Worm (Caenorhabditis elegans) whole organism, young adult: ENCODE measurements around the gene C55B6.1.

Source experiments
- B0019.2 ChIP-seq: fragments of 200-800 bp; sonication (Bioruptor generic); conservative IDR thresholded peaks from 2 replicates; pipeline ENCODE4 v1.3.6; 2022; ENCODE audit warnings: missing genetic modification reagents, missing genetic modification characterization, missing compliant biosample characterization
- B0261.1 ChIP-seq: sonication (generic microtip); optimal IDR thresholded peaks from 2 replicates; lab custom pipeline; 2016; ENCODE audit warnings: mild to moderate bottlenecking, missing genetic modification characterization, moderate library complexity, missing compliant biosample characterization
- C17E4.6 ChIP-seq: fragments of 200-800 bp; sonication (Bioruptor generic); IDR thresholded peaks from 2 replicates; pipeline ENCODE4 v1.3.6; 2022; ENCODE audit warnings: missing genetic modification reagents, missing genetic modification characterization, missing compliant biosample characterization
- F10E7.11 ChIP-seq: sonication (generic microtip); optimal IDR thresholded peaks from 2 replicates; lab custom pipeline; 2017; ENCODE audit warnings: mild to moderate bottlenecking, missing genetic modification characterization, moderate library complexity, missing compliant biosample characterization
- F23B12.7 ChIP-seq: sonication (generic microtip); optimal IDR thresholded peaks from 2 replicates; lab custom pipeline; 2017; ENCODE audit warnings: missing genetic modification characterization, mild to moderate bottlenecking, missing compliant biosample characterization, antibody characterized with exemption, moderate library complexity; ENCODE audit not compliant: insufficient read depth
- F37B4.10 ChIP-seq: fragments of 200-800 bp; sonication (Bioruptor generic); IDR thresholded peaks from 2 replicates; pipeline ENCODE4 v1.3.6; 2022; ENCODE audit warnings: missing genetic modification characterization, missing compliant biosample characterization
- F49E8.2 ChIP-seq: sonication (generic microtip); optimal IDR thresholded peaks from 3 replicates; lab custom pipeline; 2017; ENCODE audit warnings: missing genetic modification characterization, mild to moderate bottlenecking, missing compliant biosample characterization, antibody characterized with exemption, moderate library complexity; ENCODE audit not compliant: insufficient read depth
- T26A5.8 ChIP-seq: sonication (generic microtip); optimal IDR thresholded peaks from 2 replicates; lab custom pipeline; 2016; ENCODE audit warnings: missing genetic modification characterization, missing compliant biosample characterization
- Y67H2A.10 ChIP-seq: fragments of 200-800 bp; sonication (Bioruptor generic); conservative IDR thresholded peaks from 2 replicates; pipeline ENCODE4 v1.3.6; 2022; ENCODE audit warnings: missing genetic modification reagents, missing genetic modification characterization, missing compliant biosample characterization
- Y95B8A.8 ChIP-seq: fragments of 200-800 bp; sonication (Bioruptor generic); IDR thresholded peaks from 2 replicates; pipeline ENCODE4 v1.3.6; 2022; ENCODE audit warnings: missing genetic modification reagents, missing genetic modification characterization, missing compliant biosample characterization
- atf-7 ChIP-seq: sonication (generic microtip); optimal IDR thresholded peaks from 2 replicates; lab custom pipeline; 2017; ENCODE audit warnings: mild to moderate bottlenecking, missing genetic modification characterization, missing compliant biosample characterization
- attf-5 ChIP-seq: fragments of 200-800 bp; sonication (Bioruptor generic); optimal IDR thresholded peaks from 2 replicates; lab custom pipeline; 2018; ENCODE audit warnings: mild to moderate bottlenecking, missing genetic modification characterization, missing compliant biosample characterization
- attf-6 ChIP-seq: fragments of 200-800 bp; sonication (Bioruptor generic); IDR thresholded peaks from 2 replicates; pipeline ENCODE4 v1.3.6; 2022; ENCODE audit warnings: missing genetic modification reagents, missing genetic modification characterization, missing compliant biosample characterization
- bed-1 ChIP-seq: fragments of 200-800 bp; sonication (Bioruptor generic); IDR thresholded peaks from 2 replicates; pipeline ENCODE4 v1.3.6; 2022; ENCODE audit warnings: missing genetic modification reagents, missing genetic modification characterization, missing compliant biosample characterization
- bed-2 ChIP-seq: fragments of 200-800 bp; sonication (Bioruptor generic); IDR thresholded peaks from 2 replicates; pipeline ENCODE4 v1.3.6; 2022; ENCODE audit warnings: missing genetic modification reagents, missing genetic modification characterization, missing compliant biosample characterization
- ceh-100 ChIP-seq: fragments of 200-800 bp; sonication (Bioruptor generic); IDR thresholded peaks from 2 replicates; pipeline ENCODE4 v1.3.6; 2022; ENCODE audit warnings: missing genetic modification reagents, missing genetic modification characterization, missing compliant biosample characterization
- ceh-79 ChIP-seq: sonication (generic microtip); optimal IDR thresholded peaks from 2 replicates; lab custom pipeline; 2017; ENCODE audit warnings: mild to moderate bottlenecking, missing genetic modification characterization, missing compliant biosample characterization
- dpl-1 ChIP-seq: fragments of 150-350 bp; optimal IDR thresholded peaks from 2 replicates; lab custom pipeline; 2014; ENCODE audit warnings: missing biosample characterization, missing genetic modification reagents, missing genetic modification characterization
- ets-4 ChIP-seq: fragments of 200-800 bp; sonication (Bioruptor generic); optimal IDR thresholded peaks from 2 replicates; lab custom pipeline; 2018; ENCODE audit warnings: mild to moderate bottlenecking, missing genetic modification characterization, missing compliant biosample characterization
- hmg-20 ChIP-seq: fragments of 200-800 bp; sonication (Bioruptor generic); IDR thresholded peaks from 2 replicates; pipeline ENCODE4 v1.3.6; 2022; ENCODE audit warnings: missing genetic modification reagents, missing genetic modification characterization, missing compliant biosample characterization
- lag-1 ChIP-seq: fragments of 200-800 bp; sonication (Bioruptor generic); IDR thresholded peaks from 2 replicates; pipeline ENCODE4 v1.3.6; 2022; ENCODE audit warnings: missing genetic modification reagents, missing genetic modification characterization, missing compliant biosample characterization
- lin-26 ChIP-seq: fragments of 200-800 bp; sonication (Bioruptor generic); IDR thresholded peaks from 2 replicates; pipeline ENCODE4 v1.3.6; 2022; ENCODE audit warnings: missing genetic modification reagents, missing genetic modification characterization, missing compliant biosample characterization
- lsy-27 ChIP-seq: sonication (generic microtip); optimal IDR thresholded peaks from 2 replicates; lab custom pipeline; 2017; ENCODE audit warnings: missing genetic modification characterization, mild to moderate bottlenecking, missing compliant biosample characterization, antibody characterized with exemption, missing genotype, borderline replicate concordance; ENCODE audit not compliant: insufficient read depth
- madf-8 ChIP-seq: fragments of 200-800 bp; sonication (Bioruptor generic); conservative IDR thresholded peaks from 2 replicates; pipeline ENCODE4 v1.3.6; 2022; ENCODE audit warnings: missing genetic modification reagents, missing genetic modification characterization, missing compliant biosample characterization
- nhr-90 ChIP-seq: sonication (generic microtip); optimal IDR thresholded peaks from 2 replicates; lab custom pipeline; 2016; ENCODE audit warnings: missing genotype, mild to moderate bottlenecking, missing genetic modification characterization, missing compliant biosample characterization
- pbrm-1 ChIP-seq: fragments of 200-800 bp; sonication (Bioruptor generic); IDR thresholded peaks from 2 replicates; pipeline ENCODE4 v1.3.6; 2022; ENCODE audit warnings: missing genetic modification reagents, missing genetic modification characterization, missing compliant biosample characterization
- sea-2 ChIP-seq: fragments of 200-800 bp; sonication (Bioruptor generic); IDR thresholded peaks from 2 replicates; pipeline ENCODE4 v1.3.6; 2022; ENCODE audit warnings: missing genetic modification characterization, missing compliant biosample characterization
- snpc-1.1 ChIP-seq: sonication (generic microtip); optimal IDR thresholded peaks from 2 replicates; lab custom pipeline; 2017; ENCODE audit warnings: missing genetic modification characterization, mild to moderate bottlenecking, missing compliant biosample characterization, antibody characterized with exemption, moderate library complexity, missing genotype, missing genetic modification reagents; ENCODE audit not compliant: insufficient read depth
- snpc-1.3 ChIP-seq: sonication (generic microtip); optimal IDR thresholded peaks from 2 replicates; lab custom pipeline; 2017; ENCODE audit warnings: missing genetic modification characterization, mild to moderate bottlenecking, missing compliant biosample characterization, antibody characterized with exemption, moderate library complexity, missing genotype, missing genetic modification reagents; ENCODE audit not compliant: insufficient read depth
- snpc-3.4 ChIP-seq: sonication (generic microtip); optimal IDR thresholded peaks from 2 replicates; lab custom pipeline; 2017; ENCODE audit warnings: missing genetic modification characterization, mild to moderate bottlenecking, missing compliant biosample characterization, antibody characterized with exemption, moderate library complexity, missing genotype, missing genetic modification reagents
- snpc-4 ChIP-seq, 5 experiments: fragments of 150-350 bp in 1 of 5; sonication (generic microtip) in 4 of 5; optimal IDR thresholded peaks; 2 replicates each; lab custom pipeline; 2014 to 2018; ENCODE audit warnings: missing genetic modification characterization in 5 of 5, missing biosample characterization in 3 of 5, antibody characterized with exemption in 2 of 5, mild to moderate bottlenecking in 2 of 5, missing compliant biosample characterization in 2 of 5, missing genotype in 2 of 5, moderate library complexity in 2 of 5, missing genetic modification reagents in 1 of 5
- tbx-9 ChIP-seq: sonication (generic microtip); optimal IDR thresholded peaks from 2 replicates; lab custom pipeline; 2016; ENCODE audit warnings: borderline replicate concordance, missing genetic modification characterization, inconsistent platforms, missing compliant biosample characterization
- tlf-1 ChIP-seq: fragments of 200-800 bp; sonication (Bioruptor generic); optimal IDR thresholded peaks from 2 replicates; lab custom pipeline; 2018; ENCODE audit warnings: mild to moderate bottlenecking, missing genetic modification characterization, missing compliant biosample characterization
- unc-130 ChIP-seq: sonication (generic microtip); optimal IDR thresholded peaks from 2 replicates; lab custom pipeline; 2016; ENCODE audit warnings: missing genetic modification reagents, missing genetic modification characterization, missing compliant biosample characterization
- unc-62 ChIP-seq: fragments of 150-350 bp; optimal IDR thresholded peaks from 2 replicates; lab custom pipeline; 2014; ENCODE audit warnings: missing biosample characterization, missing genetic modification reagents, missing genetic modification characterization
- xnd-1 ChIP-seq: sonication (generic microtip); optimal IDR thresholded peaks from 2 replicates; lab custom pipeline; 2016; ENCODE audit warnings: missing genotype, missing genetic modification reagents, missing genetic modification characterization, missing compliant biosample characterization
- zfh-2 ChIP-seq: fragments of 200-800 bp; sonication (Bioruptor generic); conservative IDR thresholded peaks from 2 replicates; pipeline ENCODE4 v1.3.6; 2022; ENCODE audit warnings: missing genetic modification reagents, missing genetic modification characterization, missing compliant biosample characterization
- zim-3 ChIP-seq: sonication (generic microtip); optimal IDR thresholded peaks from 2 replicates; lab custom pipeline; 2017; ENCODE audit warnings: mild to moderate bottlenecking, missing genetic modification characterization, moderate library complexity, missing compliant biosample characterization
- ztf-25 ChIP-seq: fragments of 200-800 bp; sonication (Bioruptor generic); IDR thresholded peaks from 2 replicates; pipeline ENCODE4 v1.3.6; 2022; ENCODE audit warnings: missing genetic modification reagents, missing genetic modification characterization, missing compliant biosample characterization

Gene C55B6.1

ce11 chrX:7176817-7177216 lies 23.3 kb upstream of the C55B6.1 start (continued):
- TF ChIP-seq pbrm-1 (GFP tag; lab: Robert Waterston, UW) (no peak), F23B12.7 (tag; lab: Kevin White, UChicago) (no peak), dpl-1 (GFP tag; lab: Kevin White, UChicago) (no peak), bed-1 (GFP tag; lab: Robert Waterston, UW) (no peak), tlf-1 (no peak), snpc-1.3 (tag; lab: Kevin White, UChicago) (peak; percentile 54), xnd-1 (no peak), lsy-27 (no peak), hmg-20 (GFP tag; lab: Robert Waterston, UW) (no peak), F37B4.10 (GFP tag; lab: Robert Waterston, UW) (no peak), B0019.2 (GFP tag; lab: Robert Waterston, UW) (no peak), ceh-100 (no peak), T26A5.8 (no peak), B0261.1 (peak; percentile 70), unc-130 (GFP tag; lab: Kevin White, UChicago) (no peak), attf-5 (no peak), sea-2 (no peak), snpc-1.1 (tag; lab: Kevin White, UChicago) (no peak), unc-62 (GFP tag; lab: Kevin White, UChicago) (no peak), snpc-3.4 (tag; lab: Kevin White, UChicago) (no peak), tbx-9 (tag; lab: Kevin White, UChicago) (no peak), F49E8.2 (tag; lab: Kevin White, UChicago) (peak; percentile 35), bed-2 (GFP tag; lab: Robert Waterston, UW) (no peak), zim-3 (tag; lab: Kevin White, UChicago) (no peak), ztf-25 (GFP tag; lab: Robert Waterston, UW) (0 out of 2 replicates have a peak, but pooled peaks have one; percentile 32), attf-6 (0 out of 2 replicates have a peak, but pooled peaks have one; percentile 10), nhr-90 (tag; lab: Kevin White, UChicago) (peak; percentile 55), atf-7 (no peak), lag-1 (GFP tag; lab: Robert Waterston, UW) (no peak), ceh-79 (tag; lab: Kevin White, UChicago) (no peak), zfh-2 (no peak), C17E4.6 (GFP tag; lab: Robert Waterston, UW) (no peak), F10E7.11 (tag; lab: Kevin White, UChicago) (no peak), madf-8 (no peak), Y67H2A.10 (GFP tag; lab: Robert Waterston, UW) (no peak), ets-4 (GFP tag; lab: Kevin White, UChicago) (no peak), snpc-4 (GFP tag; optimal IDR thresholded peaks at IDR 0.05; lab: Kevin White, UChicago) (peak; percentile 32), snpc-4 (tag; optimal IDR thresholded peaks at IDR 0.05; lab: Kevin White, UChicago) (peak in 1 of 4 experiments; percentile 68), lin-26 (GFP tag; lab: Robert Waterston, UW) (peak; percentile 81), Y95B8A.8 (GFP tag; lab: Robert Waterston, UW) (no peak)
